Worm (Caenorhabditis elegans) whole organism, L4/young adult: ENCODE results near the gene sri-78.

ENCODE experiments used
- dao-5 ChIP-seq: sonication (generic microtip); optimal IDR thresholded peaks from 2 replicates; lab custom pipeline; 2016; ENCODE audit warnings: missing genotype, missing genetic modification characterization, moderate library complexity, missing compliant biosample characterization
- him-1 ChIP-seq: sonication (generic microtip); optimal IDR thresholded peaks from 2 replicates; lab custom pipeline; 2016; ENCODE audit warnings: missing genotype, missing genetic modification reagents, missing genetic modification characterization, missing compliant biosample characterization

DNA sequence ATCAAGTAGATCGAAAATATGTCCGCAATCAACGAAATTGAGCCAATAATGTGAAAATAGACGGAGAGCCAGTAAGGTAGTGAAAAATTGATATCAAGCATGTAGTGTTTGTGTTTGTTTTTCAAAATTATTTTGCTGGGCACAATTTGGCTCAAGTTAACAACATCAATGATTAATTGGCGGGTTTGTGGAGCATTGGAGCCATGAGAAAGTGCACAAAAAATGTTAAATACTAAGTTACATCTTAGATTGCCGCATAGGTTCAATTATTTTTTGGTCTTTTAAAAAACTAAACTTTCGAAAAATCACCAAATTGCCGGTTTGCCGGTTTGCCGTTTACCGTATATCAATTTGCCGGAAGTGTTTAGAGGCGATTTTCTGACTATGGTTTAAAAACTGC is 47.2 kb upstream of the sri-78 start, which contains the start of gene sri-54:
- TF ChIP-seq dao-5 (tag; lab: Kevin White, UChicago), result no peak
- TF ChIP-seq him-1 (tag; lab: Kevin White, UChicago), result no peak
